Fruit fly (Drosophila melanogaster): ENCODE data around the gene ttm2.

ttm2 gene

DNA sequence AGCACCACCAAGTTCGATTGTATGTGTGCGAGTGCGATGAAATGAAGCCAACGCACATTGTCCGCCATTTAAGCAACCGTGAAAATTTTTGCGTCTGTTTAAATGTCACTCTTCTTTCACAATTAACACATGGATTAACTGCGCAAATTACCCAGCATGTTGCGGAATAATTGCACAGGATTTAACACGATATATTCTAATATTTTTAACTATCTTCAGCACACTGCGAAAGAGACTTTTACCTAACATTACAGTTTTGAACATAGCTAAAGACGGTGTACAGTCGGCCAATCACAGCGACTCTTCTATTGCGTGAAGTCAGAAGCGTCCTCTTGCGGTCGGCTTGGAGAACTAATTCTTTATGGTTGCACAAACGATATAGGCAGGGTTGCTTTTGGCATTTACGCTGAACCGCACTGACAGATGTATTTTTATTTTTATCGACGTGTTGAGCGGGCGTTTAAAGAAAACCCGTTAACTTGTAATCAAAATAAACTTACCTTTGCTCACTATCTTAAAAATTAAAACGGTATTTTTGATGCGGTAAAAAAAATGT is 28.2 kb upstream of the ttm2 start:
- TF ChIP-seq CG6163 (GFP tag; IDR thresholded peaks at IDR 0.05) (no peak), Gug (GFP tag; IDR thresholded peaks at IDR 0.05) (no peak), Ets21C (GFP tag; optimal IDR thresholded peaks at IDR 0.05) (no peak), Blimp-1 (GFP tag; optimal IDR thresholded peaks at IDR 0.05) (no peak), CG15336 (GFP tag; IDR thresholded peaks at IDR 0.05) (no peak), Met (GFP tag; optimal IDR thresholded peaks at IDR 0.05) (no peak), CG7368 (GFP tag; optimal IDR thresholded peaks at IDR 0.05) (no peak), Sox14 (GFP tag; optimal IDR thresholded peaks at IDR 0.05) (no peak), CG34406 (GFP tag; optimal IDR thresholded peaks at IDR 0.05) (no peak), net (GFP tag; optimal IDR thresholded peaks at IDR 0.05) (no peak), eg (GFP tag; IDR thresholded peaks at IDR 0.05) (no peak), ss (GFP tag; optimal IDR thresholded peaks at IDR 0.05) (no peak), CG32006 (GFP tag; optimal IDR thresholded peaks at IDR 0.05) (no peak), acj6 (GFP tag; optimal IDR thresholded peaks at IDR 0.05) (no peak), Eip78C (GFP tag) (peak; percentile 91), Hr39 (GFP tag; optimal IDR thresholded peaks at IDR 0.05) (no peak), spab (GFP tag; optimal IDR thresholded peaks at IDR 0.05) (no peak), CG9139 (GFP tag; optimal IDR thresholded peaks at IDR 0.05) (no peak), CG1621 (tag; optimal IDR thresholded peaks at IDR 0.05) (no peak), vri (GFP tag; optimal IDR thresholded peaks at IDR 0.05) (no peak), Smox (GFP tag; optimal IDR thresholded peaks at IDR 0.05) (no peak), OdsH (GFP tag; optimal IDR thresholded peaks at IDR 0.05) (no peak), CG3032 (tag; optimal IDR thresholded peaks at IDR 0.05) (peak; percentile 17), dsx (GFP tag; optimal IDR thresholded peaks at IDR 0.05; ENCODE audit: poor library complexity, severe bottlenecking) (no peak), CG16779 (tag; optimal IDR thresholded peaks at IDR 0.05) (no peak), CG11762 (GFP tag; optimal IDR thresholded peaks at IDR 0.05; ENCODE audit: insufficient read depth) (no peak), CG10631 (GFP tag; optimal IDR thresholded peaks at IDR 0.05) (no peak), CG8632 (GFP tag; optimal IDR thresholded peaks at IDR 0.05) (no peak), Sox15 (GFP tag; optimal IDR thresholded peaks at IDR 0.05) (no peak), CG8319 (GFP tag; optimal IDR thresholded peaks at IDR 0.05) (no peak), salr (GFP tag; optimal IDR thresholded peaks at IDR 0.05) (no peak), dac (GFP tag; optimal IDR thresholded peaks at IDR 0.05) (no peak), lz (GFP tag; optimal IDR thresholded peaks at IDR 0.05) (peak; percentile 67), Hr38 (GFP tag; optimal IDR thresholded peaks at IDR 0.05) (no peak), CG11294 (GFP tag; IDR thresholded peaks at IDR 0.05) (no peak), fd59A (GFP tag; optimal IDR thresholded peaks at IDR 0.05) (no peak), CG3919 (GFP tag; optimal IDR thresholded peaks at IDR 0.05) (no peak), CG6854 (GFP tag; optimal IDR thresholded peaks at IDR 0.05) (peak; percentile 25), CG6808 (GFP tag; optimal IDR thresholded peaks at IDR 0.05) (no peak), CG6276 (GFP tag; optimal IDR thresholded peaks at IDR 0.05) (no peak), Lpt (GFP tag; optimal IDR thresholded peaks at IDR 0.05) (no peak), achi (GFP tag; optimal IDR thresholded peaks at IDR 0.05) (peak; percentile 97), topi (GFP tag; optimal IDR thresholded peaks at IDR 0.05) (no peak), cyc (GFP tag; optimal IDR thresholded peaks at IDR 0.05) (no peak), Ets96B (tag; optimal IDR thresholded peaks at IDR 0.05) (no peak), CG10669 (GFP tag; optimal IDR thresholded peaks at IDR 0.05) (no peak), svp (GFP tag) (no peak), esn (GFP tag; optimal IDR thresholded peaks at IDR 0.05) (peak; percentile 60), CG6792 (GFP tag; optimal IDR thresholded peaks at IDR 0.05) (no peak), fkh (GFP tag; optimal IDR thresholded peaks at IDR 0.05) (no peak), pdm3 (GFP tag; optimal IDR thresholded peaks at IDR 0.05) (no peak), Sox102F (GFP tag; optimal IDR thresholded peaks at IDR 0.05) (no peak), CG11902 (GFP tag; optimal IDR thresholded peaks at IDR 0.05) (no peak)

Data from whole organism, prepupa.